Worm (Caenorhabditis elegans) whole organism, L1 larva: ENCODE results near the gene C16C10.8.

Source experiments
- C16A3.4 ChIP-seq: fragments of 150-350 bp; optimal IDR thresholded peaks from 2 replicates; lab custom pipeline; 2014; ENCODE audit warnings: missing biosample characterization, missing genetic modification characterization
- C34B4.2 ChIP-seq: sonication (generic microtip); optimal IDR thresholded peaks from 2 replicates; lab custom pipeline; 2017; ENCODE audit warnings: mild to moderate bottlenecking, missing genetic modification characterization, missing compliant biosample characterization
- F16B12.6 ChIP-seq: fragments of 150-350 bp; optimal IDR thresholded peaks from 2 replicates; lab custom pipeline; 2014; ENCODE audit warnings: missing biosample characterization, missing genetic modification characterization
- alr-1 ChIP-seq: fragments of 200-800 bp; sonication (Bioruptor generic); optimal IDR thresholded peaks from 2 replicates; lab custom pipeline; 2018; ENCODE audit warnings: borderline replicate concordance, mild to moderate bottlenecking, missing genetic modification characterization, missing compliant biosample characterization
- aly-2 ChIP-seq: fragments of 150-350 bp; optimal IDR thresholded peaks from 2 replicates; lab custom pipeline; 2014; ENCODE audit warnings: missing biosample characterization, missing genetic modification characterization
- blmp-1 ChIP-seq: fragments of 150-350 bp; optimal IDR thresholded peaks from 2 replicates; lab custom pipeline; 2014; ENCODE audit warnings: missing biosample characterization, missing genetic modification characterization
- ceh-63 ChIP-seq: fragments of 200-800 bp; sonication (Bioruptor generic); optimal IDR thresholded peaks from 2 replicates; lab custom pipeline; 2018; ENCODE audit warnings: mild to moderate bottlenecking, missing genetic modification characterization, missing compliant biosample characterization
- ceh-82 ChIP-seq, 3 experiments: fragments of 150-350 bp in 1 of 3; sonication (generic microtip) in 2 of 3; optimal IDR thresholded peaks; 2 replicates each; lab custom pipeline; 2014 to 2017; ENCODE audit warnings: missing biosample characterization in 3 of 3, missing genetic modification characterization in 3 of 3
- ceh-90 ChIP-seq: sonication (generic microtip); optimal IDR thresholded peaks from 2 replicates; lab custom pipeline; 2016; ENCODE audit warnings: missing genetic modification characterization, missing compliant biosample characterization
- dpl-1 ChIP-seq, 3 experiments: fragments of 150-350 bp in 2 of 3; sonication (generic microtip) in 1 of 3; optimal IDR thresholded peaks; 2 replicates each; lab custom pipeline; 2014 to 2017; ENCODE audit warnings: missing biosample characterization in 3 of 3, missing genetic modification characterization in 3 of 3, missing genetic modification reagents in 3 of 3
- efl-1 ChIP-seq, 4 experiments: fragments of 150-350 bp; optimal IDR thresholded peaks in 3 of 4; peaks in 1 of 4; 1 replicate in 1 of 4; 2 replicates in 3 of 4; lab custom pipeline; 2014; ENCODE audit warnings: missing biosample characterization in 2 of 4, missing genetic modification characterization in 2 of 4, missing genetic modification reagents in 2 of 4
- egl-27 ChIP-seq, 2 experiments: fragments of 150-350 bp in 1 of 2; sonication (generic microtip); optimal IDR thresholded peaks; 3 replicates each; lab custom pipeline; 2017 to 2018; ENCODE audit warnings: missing biosample characterization in 2 of 2, missing genetic modification characterization in 2 of 2, missing genetic modification reagents in 2 of 2
- fkh-8 ChIP-seq: sonication (generic microtip); optimal IDR thresholded peaks from 2 replicates; lab custom pipeline; 2016; ENCODE audit warnings: mild to moderate bottlenecking, missing genetic modification characterization, missing compliant biosample characterization
- fos-1 ChIP-seq: fragments of 150-350 bp; optimal IDR thresholded peaks from 2 replicates; lab custom pipeline; 2014; ENCODE audit warnings: missing biosample characterization, missing genetic modification characterization
- hlh-17 ChIP-seq: fragments of 200-800 bp; sonication (Bioruptor generic); optimal IDR thresholded peaks from 2 replicates; lab custom pipeline; 2018; ENCODE audit warnings: missing genetic modification characterization, mild to moderate bottlenecking, missing compliant biosample characterization, moderate library complexity, borderline replicate concordance
- hlh-4 ChIP-seq: sonication (generic microtip); optimal IDR thresholded peaks from 2 replicates; lab custom pipeline; 2016; ENCODE audit warnings: mild to moderate bottlenecking, missing genetic modification characterization, missing compliant biosample characterization
- hpl-2 ChIP-seq: fragments of 150-350 bp; optimal IDR thresholded peaks from 2 replicates; lab custom pipeline; 2014; ENCODE audit warnings: missing biosample characterization, missing genetic modification reagents, missing genetic modification characterization
- isw-1 ChIP-seq: fragments of 200-800 bp; sonication (Bioruptor generic); IDR thresholded peaks from 2 replicates; pipeline ENCODE4 v1.3.6; 2022; ENCODE audit warnings: missing genetic modification characterization, missing compliant biosample characterization
- lin-14 ChIP-seq: fragments of 200-800 bp; sonication (Bioruptor generic); optimal IDR thresholded peaks from 2 replicates; lab custom pipeline; 2018; ENCODE audit warnings: mild to moderate bottlenecking, missing genetic modification characterization, moderate library complexity, missing compliant biosample characterization
- lin-15B ChIP-seq: fragments of 150-350 bp; sonication (generic microtip); optimal IDR thresholded peaks from 3 replicates; lab custom pipeline; 2014; ENCODE audit warnings: missing biosample characterization, missing genetic modification characterization
- lin-35 ChIP-seq, 2 experiments: fragments of 150-350 bp; optimal IDR thresholded peaks; 2 replicates each; lab custom pipeline; 2014; ENCODE audit warnings: missing biosample characterization in 2 of 2, missing genetic modification characterization in 2 of 2, missing genetic modification reagents in 2 of 2
- lin-39 ChIP-seq: fragments of 150-350 bp; optimal IDR thresholded peaks from 2 replicates; lab custom pipeline; 2014; ENCODE audit warnings: missing biosample characterization, missing genetic modification reagents, missing genetic modification characterization
- lsy-2 ChIP-seq, 2 experiments: fragments of 150-350 bp; optimal IDR thresholded peaks; 2 replicates each; lab custom pipeline; 2014; ENCODE audit warnings: missing biosample characterization in 2 of 2, missing genetic modification characterization in 2 of 2
- mef-2 ChIP-seq: fragments of 150-350 bp; optimal IDR thresholded peaks from 2 replicates; lab custom pipeline; 2014; ENCODE audit warnings: missing biosample characterization, missing genetic modification characterization
- mep-1 ChIP-seq: fragments of 150-350 bp; optimal IDR thresholded peaks from 2 replicates; lab custom pipeline; 2014; ENCODE audit warnings: missing biosample characterization, missing genetic modification characterization
- nhr-19 ChIP-seq: fragments of 200-800 bp; sonication (Bioruptor generic); conservative IDR thresholded peaks from 2 replicates; pipeline ENCODE4 v1.3.6; 2022; ENCODE audit warnings: missing genetic modification characterization, missing compliant biosample characterization
- nhr-20 ChIP-seq: sonication (generic microtip); optimal IDR thresholded peaks from 2 replicates; lab custom pipeline; 2016; ENCODE audit warnings: mild to moderate bottlenecking, missing genetic modification characterization, missing compliant biosample characterization
- nhr-237 ChIP-seq: fragments of 150-350 bp; optimal IDR thresholded peaks from 2 replicates; lab custom pipeline; 2014; ENCODE audit warnings: missing biosample characterization, missing genetic modification characterization
- nhr-47 ChIP-seq: sonication (generic microtip); optimal IDR thresholded peaks from 2 replicates; lab custom pipeline; 2016; ENCODE audit warnings: mild to moderate bottlenecking, missing genetic modification characterization, moderate library complexity, missing compliant biosample characterization
- nhr-71 ChIP-seq: sonication (generic microtip); optimal IDR thresholded peaks from 2 replicates; lab custom pipeline; 2016; ENCODE audit warnings: mild to moderate bottlenecking, missing genetic modification characterization, moderate library complexity, missing compliant biosample characterization
- nhr-77 ChIP-seq: fragments of 150-350 bp; optimal IDR thresholded peaks from 2 replicates; lab custom pipeline; 2014; ENCODE audit warnings: missing biosample characterization, missing genetic modification characterization
- nhr-85 ChIP-seq: sonication (generic microtip); peaks from one replicate; lab custom pipeline; 2016; ENCODE audit warnings: missing genetic modification characterization, inconsistent platforms, missing compliant biosample characterization
- pqm-1 ChIP-seq: sonication (generic microtip); optimal IDR thresholded peaks from 3 replicates; lab custom pipeline; 2017; ENCODE audit warnings: missing biosample characterization, missing genetic modification characterization
- skn-1 ChIP-seq: fragments of 150-350 bp; optimal IDR thresholded peaks from 2 replicates; lab custom pipeline; 2014; ENCODE audit warnings: missing biosample characterization, missing genetic modification characterization
- snpc-4 ChIP-seq: fragments of 150-350 bp; optimal IDR thresholded peaks from 2 replicates; lab custom pipeline; 2014; ENCODE audit warnings: missing biosample characterization, missing genetic modification characterization
- snu-23 ChIP-seq: sonication (generic microtip); optimal IDR thresholded peaks from 2 replicates; lab custom pipeline; 2016; ENCODE audit warnings: missing genetic modification characterization, missing compliant biosample characterization
- sptf-1 ChIP-seq: fragments of 150-350 bp; optimal IDR thresholded peaks from 2 replicates; lab custom pipeline; 2014; ENCODE audit warnings: missing biosample characterization, missing genetic modification characterization
- swsn-7 ChIP-seq: sonication (generic microtip); optimal IDR thresholded peaks from 2 replicates; lab custom pipeline; 2016; ENCODE audit warnings: missing genetic modification characterization, missing compliant biosample characterization
- tbx-2 ChIP-seq: sonication (generic microtip); optimal IDR thresholded peaks from 2 replicates; lab custom pipeline; 2016; ENCODE audit warnings: missing genetic modification characterization, missing compliant biosample characterization
- tlp-1 ChIP-seq: fragments of 150-350 bp; optimal IDR thresholded peaks from 2 replicates; lab custom pipeline; 2014; ENCODE audit warnings: missing biosample characterization, missing genetic modification characterization
- unc-130 ChIP-seq: fragments of 150-350 bp; optimal IDR thresholded peaks from 2 replicates; lab custom pipeline; 2017; ENCODE audit warnings: missing biosample characterization, missing genetic modification characterization, inconsistent platforms
- unc-98 ChIP-seq: fragments of 200-800 bp; sonication (Bioruptor generic); IDR thresholded peaks from 2 replicates; pipeline ENCODE4 v1.3.6; 2022; ENCODE audit warnings: missing genetic modification characterization, missing compliant biosample characterization
- zip-4 ChIP-seq: fragments of 200-800 bp; sonication (Bioruptor generic); optimal IDR thresholded peaks from 2 replicates; lab custom pipeline; 2018; ENCODE audit warnings: mild to moderate bottlenecking, missing genetic modification characterization, moderate library complexity, missing compliant biosample characterization
- ztf-4 ChIP-seq: fragments of 150-350 bp; optimal IDR thresholded peaks from 2 replicates; lab custom pipeline; 2014; ENCODE audit warnings: missing biosample characterization, missing genetic modification characterization

The C16C10.8 gene

ce11 chrIII:4204964-4205363 is 41.0 kb upstream of the C16C10.8 start:
- TF ChIP-seq hlh-17 (GFP tag; lab: Kevin White, UChicago) (no peak), hlh-4 (no peak), ceh-63 (GFP tag; lab: Kevin White, UChicago) (no peak), C16A3.4 (no peak), tlp-1 (tag; lab: Kevin White, UChicago) (no peak), mep-1 (tag; lab: Kevin White, UChicago) (no peak), fkh-8 (tag; lab: Kevin White, UChicago) (no peak), nhr-71 (tag; lab: Kevin White, UChicago) (no peak), nhr-77 (tag; lab: Kevin White, UChicago) (no peak), lin-35 (GFP tag; optimal IDR thresholded peaks at IDR 0.05; lab: Kevin White, UChicago) (no peak), ceh-90 (tag; lab: Kevin White, UChicago) (no peak)

ce11 chrIII:4204072-4204471 is 40.1 kb upstream of the C16C10.8 start, which contains the start of the genes pelo-1 and R74.7:
TSS of gene pelo-1 (minus strand) at chrIII:4204222.
TSS of gene R74.7 (plus strand) at chrIII:4204429.
- TF ChIP-seq snpc-4 (tag; lab: Kevin White, UChicago) (no peak), efl-1 (optimal IDR thresholded peaks at IDR 0.05; lab: Kevin White, UChicago) (peak; percentile 19 to 33), efl-1 (GFP tag; optimal IDR thresholded peaks at IDR 0.05 in 1 of 2; lab: Kevin White, UChicago) (peak in 1 of 2 experiments; percentile 25), nhr-71 (tag; lab: Kevin White, UChicago) (peak; percentile 41), egl-27 (tag; optimal IDR thresholded peaks at IDR 0.05; lab: Kevin White, UChicago) (no peak), blmp-1 (tag; lab: Kevin White, UChicago) (peak; percentile 29), fkh-8 (tag; lab: Kevin White, UChicago) (peak; percentile 36), mep-1 (tag; lab: Kevin White, UChicago) (peak; percentile 36), nhr-20 (tag; lab: Kevin White, UChicago) (peak; percentile 1), lin-39 (tag; lab: Kevin White, UChicago) (peak; percentile 8), swsn-7 (tag; lab: Kevin White, UChicago) (peak; percentile 2), F16B12.6 (tag; lab: Kevin White, UChicago) (no peak), C16A3.4 (no peak), snu-23 (GFP tag; lab: Kevin White, UChicago) (peak; percentile 18), nhr-47 (tag; lab: Kevin White, UChicago) (peak; percentile 38), zip-4 (GFP tag; lab: Kevin White, UChicago) (peak; percentile 82), dpl-1 (GFP tag; optimal IDR thresholded peaks at IDR 0.05; lab: Kevin White, UChicago) (peak in 1 of 3 experiments; percentile 29), lin-35 (GFP tag; optimal IDR thresholded peaks at IDR 0.05; lab: Kevin White, UChicago) (peak in 1 of 2 experiments; percentile 47), unc-130 (tag; lab: Kevin White, UChicago) (no peak), lin-14 (peak; percentile 36), isw-1 (GFP tag; lab: Robert Waterston, UW) (no peak), skn-1 (peak; percentile 79), lsy-2 (tag; optimal IDR thresholded peaks at IDR 0.05; lab: Kevin White, UChicago) (peak in 1 of 2 experiments; percentile 66), ceh-82 (tag; optimal IDR thresholded peaks at IDR 0.05; lab: Kevin White, UChicago) (peak in 2 of 3 experiments; percentile 11 to 38), lin-15B (tag; lab: Kevin White, UChicago) (peak; percentile 21)

ce11 chrIII:4196988-4197384 is 33.0 kb upstream of the C16C10.8 start, which contains the start of gene asd-1:
TSS of gene asd-1 (plus strand) at chrIII:4197285.
- no peak for TF ChIP-seq sptf-1
- no peak for TF ChIP-seq pqm-1 (tag; lab: Kevin White, UChicago)

- peak; percentile 76 for TF ChIP-seq nhr-85 (tag; lab: Kevin White, UChicago)
- no peak for TF ChIP-seq nhr-237
- TF ChIP-seq aly-2: no peak
- TF ChIP-seq ceh-63 (GFP tag; lab: Kevin White, UChicago): no peak
- peak; percentile 56 for TF ChIP-seq nhr-19 (GFP tag; lab: Robert Waterston, UW)
- TF ChIP-seq alr-1 (tag; lab: Kevin White, UChicago): no peak
- no peak for TF ChIP-seq blmp-1 (tag; lab: Kevin White, UChicago)
- peak; percentile 3 for TF ChIP-seq fos-1 (tag; lab: Kevin White, UChicago)
- TF ChIP-seq hpl-2 (GFP tag; lab: Kevin White, UChicago): no peak
- no peak for TF ChIP-seq sptf-1
- TF ChIP-seq swsn-7 (tag; lab: Kevin White, UChicago): peak; percentile 55
- peak; percentile 66 for TF ChIP-seq nhr-47 (tag; lab: Kevin White, UChicago)
- no peak for TF ChIP-seq C34B4.2 (tag; lab: Kevin White, UChicago)
- TF ChIP-seq ztf-4 (tag; lab: Kevin White, UChicago): no peak
- TF ChIP-seq ceh-90 (tag; lab: Kevin White, UChicago): peak; percentile 82
- no peak for TF ChIP-seq mef-2 (tag; lab: Kevin White, UChicago)
- peak; percentile 69 for TF ChIP-seq isw-1 (GFP tag; lab: Robert Waterston, UW)
- peak; percentile 50 for TF ChIP-seq nhr-20 (tag; lab: Kevin White, UChicago)
- TF ChIP-seq nhr-71 (tag; lab: Kevin White, UChicago): peak; percentile 84
- 0 out of 2 replicates have a peak, but pooled peaks have one; percentile 49 for TF ChIP-seq unc-98
- peak; percentile 65 for TF ChIP-seq tbx-2 (tag; lab: Kevin White, UChicago)
These were observed 32.5 kb upstream of the C16C10.8 start for ce11 chrIII:4196301-4196987.
